Fruit fly (Drosophila melanogaster) whole organism, embryonic: ENCODE results near the gene mbc.

ENCODE experiments used
- Aef1 ChIP-seq: fragments of 200-800 bp; sonication (Bioruptor generic); IDR thresholded peaks from 3 replicates; pipeline ENCODE4 v1.3.6; 2022; ENCODE audit warnings: missing biosample characterization, missing genetic modification characterization
- Antp ChIP-seq: fragments of 200-800 bp; sonication (Bioruptor generic); optimal IDR thresholded peaks from 3 replicates; lab custom pipeline; 2016; ENCODE audit warnings: missing biosample characterization, missing genetic modification characterization
- CG12744 ChIP-seq: fragments of 200-800 bp; sonication (Bioruptor generic); optimal IDR thresholded peaks from 2 replicates; lab custom pipeline; 2016; ENCODE audit warnings: missing biosample characterization, missing genetic modification characterization
- CG13894 ChIP-seq: fragments of 200-800 bp; sonication (Bioruptor generic); optimal IDR thresholded peaks from 3 replicates; lab custom pipeline; 2018; ENCODE audit warnings: missing biosample characterization, mild to moderate bottlenecking, missing genetic modification characterization, moderate library complexity
- CG1602 ChIP-seq: fragments of 200-800 bp; sonication (Bioruptor generic); optimal IDR thresholded peaks from 3 replicates; lab custom pipeline; 2016; ENCODE audit warnings: missing biosample characterization, missing genetic modification characterization
- CG2712 ChIP-seq: fragments of 200-800 bp; optimal IDR thresholded peaks from 3 replicates; lab custom pipeline; 2019; ENCODE audit warnings: missing biosample characterization, mild to moderate bottlenecking, missing genetic modification characterization, moderate library complexity
- CG32772 ChIP-seq: fragments of 200-800 bp; sonication (Bioruptor generic); IDR thresholded peaks from 2 replicates; pipeline ENCODE4 v1.3.6; 2022; ENCODE audit warnings: missing biosample characterization, missing genetic modification characterization
- CG3407 ChIP-seq: fragments of 200-800 bp; sonication (Bioruptor generic); optimal IDR thresholded peaks from 2 replicates; lab custom pipeline; 2018; ENCODE audit warnings: missing biosample characterization, mild to moderate bottlenecking, missing genetic modification characterization
- CG34224 ChIP-seq: fragments of 200-800 bp; sonication (Bioruptor generic); IDR thresholded peaks from 3 replicates; pipeline ENCODE4 v1.3.6; 2022; ENCODE audit warnings: missing biosample characterization, missing genetic modification characterization; ENCODE audit not compliant: partially characterized antibody
- CG7271 ChIP-seq: fragments of 200-800 bp; sonication (Bioruptor generic); optimal IDR thresholded peaks from 2 replicates; lab custom pipeline; 2018; ENCODE audit warnings: missing biosample characterization, mild to moderate bottlenecking, missing genetic modification characterization, moderate library complexity
- CG7963 ChIP-seq: fragments of 200-800 bp; sonication (Bioruptor generic); IDR thresholded peaks from 3 replicates; pipeline ENCODE4 v1.3.6; 2022; ENCODE audit warnings: missing biosample characterization, missing genetic modification characterization; ENCODE audit not compliant: partially characterized antibody
- CG8765 ChIP-seq: fragments of 200-800 bp; sonication (Bioruptor generic); IDR thresholded peaks from 2 replicates; pipeline ENCODE4 v1.3.6; 2022; ENCODE audit warnings: missing biosample characterization, missing genetic modification characterization
- Chrac-16 ChIP-seq: fragments of 200-800 bp; sonication (Bioruptor generic); optimal IDR thresholded peaks from 3 replicates; lab custom pipeline; 2016; ENCODE audit warnings: missing biosample characterization, missing genetic modification characterization
- Dip3 ChIP-seq: fragments of 200-800 bp; sonication (Bioruptor generic); optimal IDR thresholded peaks from 3 replicates; lab custom pipeline; 2016; ENCODE audit warnings: missing biosample characterization, missing genetic modification characterization
- Dp ChIP-seq: fragments of 200-800 bp; sonication (Bioruptor generic); optimal IDR thresholded peaks from 2 replicates; lab custom pipeline; 2018; ENCODE audit warnings: missing biosample characterization, mild to moderate bottlenecking, missing genetic modification characterization, moderate library complexity
- Fer1 ChIP-seq: fragments of 200-800 bp; sonication (Bioruptor generic); optimal IDR thresholded peaks from 2 replicates; lab custom pipeline; 2017; ENCODE audit warnings: missing biosample characterization, mild to moderate bottlenecking, missing genetic modification characterization
- Fer2 ChIP-seq: fragments of 200-800 bp; sonication (Bioruptor generic); optimal IDR thresholded peaks from 2 replicates; lab custom pipeline; 2018; ENCODE audit warnings: missing biosample characterization, mild to moderate bottlenecking, missing genetic modification characterization, moderate library complexity
- Fer3 ChIP-seq: fragments of 200-800 bp; sonication (Bioruptor generic); optimal IDR thresholded peaks from 2 replicates; lab custom pipeline; 2018; ENCODE audit warnings: missing biosample characterization, mild to moderate bottlenecking, missing genetic modification characterization, moderate library complexity
- HHEX ChIP-seq: fragments of 200-800 bp; sonication (Bioruptor generic); optimal IDR thresholded peaks from 3 replicates; lab custom pipeline; 2017; ENCODE audit warnings: missing biosample characterization, mild to moderate bottlenecking, missing genetic modification characterization, missing genetic modification reagents
- Hsf ChIP-seq: fragments of 200-800 bp; sonication (Bioruptor generic); optimal IDR thresholded peaks from 3 replicates; lab custom pipeline; 2016; ENCODE audit warnings: missing biosample characterization, missing genetic modification characterization
- Jarid2 ChIP-seq: fragments of 200-800 bp; sonication (Bioruptor generic); optimal IDR thresholded peaks from 3 replicates; lab custom pipeline; 2017; ENCODE audit warnings: mild to moderate bottlenecking, missing biosample characterization, missing genetic modification reagents, missing genetic modification characterization
- Kr ChIP-seq: fragments of 200-800 bp; sonication (Bioruptor generic); optimal IDR thresholded peaks from 2 replicates; lab custom pipeline; 2017; ENCODE audit warnings: missing biosample characterization, mild to moderate bottlenecking, missing genetic modification characterization
- Lhr ChIP-seq: fragments of 200-800 bp; sonication (Bioruptor generic); optimal IDR thresholded peaks from 3 replicates; lab custom pipeline; 2017; ENCODE audit warnings: mild to moderate bottlenecking, missing biosample characterization, missing genetic modification reagents, missing genetic modification characterization
- Meics ChIP-seq: fragments of 200-800 bp; sonication (Bioruptor generic); optimal IDR thresholded peaks from 2 replicates; lab custom pipeline; 2017; ENCODE audit warnings: missing biosample characterization, mild to moderate bottlenecking, missing genetic modification characterization
- Nf-YB ChIP-seq: fragments of 200-800 bp; sonication (Bioruptor generic); optimal IDR thresholded peaks from 3 replicates; lab custom pipeline; 2019; ENCODE audit warnings: missing biosample characterization, mild to moderate bottlenecking, missing genetic modification characterization, moderate library complexity
- PHDP ChIP-seq: fragments of 200-800 bp; sonication (Bioruptor generic); optimal IDR thresholded peaks from 3 replicates; lab custom pipeline; 2018; ENCODE audit warnings: missing biosample characterization, mild to moderate bottlenecking, missing genetic modification characterization, moderate library complexity
- Spps ChIP-seq: fragments of 200-800 bp; sonication (Bioruptor generic); optimal IDR thresholded peaks from 2 replicates; lab custom pipeline; 2018; ENCODE audit warnings: missing biosample characterization, mild to moderate bottlenecking, missing genetic modification characterization
- ab ChIP-seq: fragments of 200-800 bp; sonication (Bioruptor generic); optimal IDR thresholded peaks from 2 replicates; lab custom pipeline; 2016; ENCODE audit warnings: missing biosample characterization, missing genetic modification characterization
- al ChIP-seq: fragments of 200-800 bp; sonication (Bioruptor generic); IDR thresholded peaks from 2 replicates; pipeline ENCODE4 v1.3.6; 2022; ENCODE audit warnings: missing biosample characterization, missing genetic modification characterization
- ara ChIP-seq: fragments of 200-800 bp; sonication (Bioruptor generic); IDR thresholded peaks from 2 replicates; pipeline ENCODE4 v1.3.6; 2022; ENCODE audit warnings: missing biosample characterization, missing genetic modification characterization
- bbx ChIP-seq: fragments of 200-800 bp; sonication (Bioruptor generic); IDR thresholded peaks from 2 replicates; pipeline ENCODE4 v1.3.6; 2022; ENCODE audit warnings: missing biosample characterization, missing genetic modification characterization; ENCODE audit not compliant: partially characterized antibody
- bigmax ChIP-seq: fragments of 200-800 bp; sonication (Bioruptor generic); optimal IDR thresholded peaks from 2 replicates; lab custom pipeline; 2018; ENCODE audit warnings: missing biosample characterization, mild to moderate bottlenecking, missing genetic modification characterization
- btn ChIP-seq: fragments of 200-800 bp; sonication (Bioruptor generic); optimal IDR thresholded peaks from 2 replicates; lab custom pipeline; 2016; ENCODE audit warnings: missing biosample characterization, missing genetic modification characterization
- chif ChIP-seq, 2 experiments: fragments of 200-800 bp; sonication (Bioruptor generic); optimal IDR thresholded peaks; 3 replicates each; lab custom pipeline; 2016; ENCODE audit warnings: missing biosample characterization in 2 of 2, missing genetic modification characterization in 2 of 2
- chinmo ChIP-seq: fragments of 200-800 bp; sonication (Bioruptor generic); IDR thresholded peaks from 4 replicates; pipeline ENCODE4 v1.3.6; 2022; ENCODE audit warnings: missing biosample characterization, missing genetic modification characterization; ENCODE audit not compliant: partially characterized antibody
- da ChIP-seq: fragments of 200-800 bp; sonication (Bioruptor generic); optimal IDR thresholded peaks from 2 replicates; lab custom pipeline; 2016; ENCODE audit warnings: missing biosample characterization, missing genetic modification characterization
- dati ChIP-seq: fragments of 200-800 bp; sonication (Bioruptor generic); IDR thresholded peaks from 2 replicates; pipeline ENCODE4 v1.3.6; 2022; ENCODE audit warnings: missing biosample characterization, missing genetic modification characterization
- fd102C ChIP-seq: fragments of 200-800 bp; sonication (Bioruptor generic); optimal IDR thresholded peaks from 2 replicates; lab custom pipeline; 2018; ENCODE audit warnings: missing biosample characterization, mild to moderate bottlenecking, missing genetic modification characterization, moderate library complexity
- insv ChIP-seq, 2 experiments: fragments of 200-800 bp; sonication (Bioruptor generic); optimal IDR thresholded peaks; 3 replicates each; lab custom pipeline; 2016 to 2018; ENCODE audit warnings: missing biosample characterization in 2 of 2, missing genetic modification characterization in 2 of 2
- lbe ChIP-seq: fragments of 200-800 bp; sonication (Bioruptor generic); optimal IDR thresholded peaks from 2 replicates; lab custom pipeline; 2016; ENCODE audit warnings: missing biosample characterization, mild to moderate bottlenecking, missing genetic modification characterization
- lilli ChIP-seq: fragments of 200-800 bp; sonication (Bioruptor generic); optimal IDR thresholded peaks from 3 replicates; lab custom pipeline; 2016; ENCODE audit warnings: missing biosample characterization, missing genetic modification characterization
- maf-S ChIP-seq: fragments of 200-800 bp; sonication (Bioruptor generic); optimal IDR thresholded peaks from 2 replicates; lab custom pipeline; 2016; ENCODE audit warnings: missing biosample characterization, missing genetic modification characterization
- nerfin-1 ChIP-seq: fragments of 200-800 bp; sonication (Bioruptor generic); optimal IDR thresholded peaks from 3 replicates; lab custom pipeline; 2019; ENCODE audit warnings: missing biosample characterization, mild to moderate bottlenecking, missing genetic modification characterization, moderate library complexity
- sima ChIP-seq: fragments of 200-800 bp; sonication (Bioruptor generic); optimal IDR thresholded peaks from 2 replicates; lab custom pipeline; 2016; ENCODE audit warnings: missing biosample characterization, missing genetic modification characterization
- slou ChIP-seq: fragments of 200-800 bp; sonication (Bioruptor generic); optimal IDR thresholded peaks from 3 replicates; lab custom pipeline; 2016; ENCODE audit warnings: missing biosample characterization, missing genetic modification characterization
- sug ChIP-seq: fragments of 200-800 bp; optimal IDR thresholded peaks from 2 replicates; lab custom pipeline; 2019; ENCODE audit warnings: missing biosample characterization, mild to moderate bottlenecking, missing genetic modification characterization, moderate library complexity
- wek ChIP-seq: fragments of 200-800 bp; sonication (Bioruptor generic); optimal IDR thresholded peaks from 3 replicates; lab custom pipeline; 2018; ENCODE audit warnings: missing biosample characterization, mild to moderate bottlenecking, missing genetic modification characterization, moderate library complexity
- zen2 ChIP-seq: fragments of 200-800 bp; sonication (Bioruptor generic); IDR thresholded peaks from 3 replicates; pipeline ENCODE4 v1.3.6; 2022; ENCODE audit warnings: missing biosample characterization, missing genetic modification characterization; ENCODE audit not compliant: partially characterized antibody
- zfh2 ChIP-seq: fragments of 200-800 bp; sonication (Bioruptor generic); optimal IDR thresholded peaks from 2 replicates; lab custom pipeline; 2016; ENCODE audit warnings: missing biosample characterization, missing genetic modification characterization

Gene mbc

DNA sequence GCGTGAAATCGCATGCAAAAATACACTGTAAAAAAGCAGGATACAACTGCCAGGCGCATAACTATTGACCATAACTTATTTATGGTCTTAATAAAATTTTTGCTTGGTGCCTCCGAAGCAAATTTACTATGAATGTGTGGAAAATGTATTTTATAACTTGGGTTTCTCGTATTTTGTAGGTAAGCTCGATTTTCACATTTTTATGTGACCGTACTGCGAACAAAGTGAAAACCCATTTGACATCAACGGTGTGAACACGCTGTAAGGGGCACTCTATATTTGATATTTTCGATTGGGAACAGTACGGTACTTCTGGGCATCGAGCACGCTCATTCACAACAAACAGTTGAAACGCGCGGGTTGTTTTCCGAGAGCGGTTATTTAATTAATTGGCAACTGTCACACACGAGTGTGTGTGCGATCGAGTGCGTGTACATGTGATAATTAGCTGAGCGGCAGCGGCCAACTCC, at the start of gene mbc, which contains the start of gene Nup98-96 (continued):
- peak; percentile 90 for TF ChIP-seq maf-S (GFP tag; lab: Kevin White, UChicago)
- TF ChIP-seq CG1602 (GFP tag; lab: Kevin White, UChicago), result peak; percentile 91
- peak; percentile 79 for TF ChIP-seq Meics (GFP tag; lab: Kevin White, UChicago)
- peak; percentile 93 for TF ChIP-seq Dip3 (GFP tag; lab: Kevin White, UChicago)
- TF ChIP-seq CG8765 (GFP tag; lab: Robert Waterston, UW), result peak; percentile 84
- peak; percentile 80 for TF ChIP-seq PHDP (tag; lab: Kevin White, UChicago)
- peak; percentile 88 for TF ChIP-seq sug (tag; lab: Kevin White, UChicago)
- TF ChIP-seq CG13894 (tag; lab: Kevin White, UChicago), result peak; percentile 80
- peak; percentile 72 for TF ChIP-seq nerfin-1 (tag; lab: Kevin White, UChicago)
- TF ChIP-seq Dp (GFP tag; lab: Kevin White, UChicago), result peak; percentile 49
- peak; percentile 58 for TF ChIP-seq btn (GFP tag; lab: Kevin White, UChicago)
- TF ChIP-seq lbe (GFP tag; lab: Kevin White, UChicago), result peak; percentile 30
- TF ChIP-seq HHEX, result peak; percentile 54
- TF ChIP-seq CG34224 (GFP tag; lab: Robert Waterston, UW), result no peak
- TF ChIP-seq Hsf (GFP tag; lab: Kevin White, UChicago), result peak; percentile 94
- TF ChIP-seq zen2 (GFP tag; lab: Robert Waterston, UW), result no peak
- peak; percentile 57 for TF ChIP-seq Nf-YB (GFP tag; lab: Kevin White, UChicago)
- TF ChIP-seq fd102C, result peak; percentile 10
- TF ChIP-seq bbx (GFP tag; lab: Robert Waterston, UW), result peak; percentile 45; the same call in 1 of the 2 replicates
- peak; percentile 94 for TF ChIP-seq lilli (GFP tag; lab: Kevin White, UChicago)
- peak; percentile 65 for TF ChIP-seq sima (GFP tag; lab: Kevin White, UChicago)
- TF ChIP-seq ara, result peak; percentile 78
- peak; percentile 91 for TF ChIP-seq ab
- peak; percentile 92 for TF ChIP-seq Antp
- peak; percentile 62 for TF ChIP-seq Fer2 (tag; lab: Kevin White, UChicago)
- peak; percentile 59 for TF ChIP-seq Fer1 (GFP tag; lab: Kevin White, UChicago)
- peak; percentile 76 for TF ChIP-seq al
- TF ChIP-seq Kr, result no peak
- TF ChIP-seq zfh2 (GFP tag; lab: Kevin White, UChicago), result peak; percentile 94
- TF ChIP-seq Spps (tag; lab: Kevin White, UChicago), result peak; percentile 61
- TF ChIP-seq CG3407, result peak; percentile 37
- peak; percentile 87 for TF ChIP-seq Lhr
- peak in 1 of 2 experiments; percentile 62 for TF ChIP-seq insv (GFP tag; optimal IDR thresholded peaks at IDR 0.05; lab: Kevin White, UChicago)
- TF ChIP-seq wek (GFP tag; lab: Kevin White, UChicago), result peak; percentile 93
- no peak for TF ChIP-seq CG7271 (tag; lab: Kevin White, UChicago)
- TF ChIP-seq Aef1 (GFP tag; lab: Robert Waterston, UW), result peak; percentile 90
- peak; percentile 45 for TF ChIP-seq slou (GFP tag; lab: Kevin White, UChicago)
- TF ChIP-seq Jarid2 (GFP tag; lab: Kevin White, UChicago), result peak; percentile 97
- TF ChIP-seq CG2712 (tag; lab: Kevin White, UChicago), result peak; percentile 90
- no peak for TF ChIP-seq CG7963 (GFP tag; lab: Robert Waterston, UW)
- TF ChIP-seq bigmax (GFP tag; lab: Kevin White, UChicago), result no peak
- peak; percentile 73 to 93 for TF ChIP-seq chif (GFP tag; optimal IDR thresholded peaks at IDR 0.05; lab: Kevin White, UChicago)
- peak; percentile 76 for TF ChIP-seq CG12744
- TF ChIP-seq CG32772 (GFP tag; lab: Robert Waterston, UW), result peak; percentile 86
- peak; percentile 72 for TF ChIP-seq Fer3 (tag; lab: Kevin White, UChicago)
- TF ChIP-seq Chrac-16 (GFP tag; lab: Kevin White, UChicago), result peak; percentile 91
- peak; percentile 88; the same call in 2 of the 4 replicates for TF ChIP-seq chinmo (GFP tag; lab: Robert Waterston, UW)
- TF ChIP-seq da (GFP tag; lab: Kevin White, UChicago), result peak; percentile 77
- TF ChIP-seq dati (GFP tag; lab: Robert Waterston, UW), result no peak
